Fruit fly (Drosophila melanogaster) whole organism, embryonic: Measurements from ENCODE around the gene Nubp1.

Source experiments
- CG4854 ChIP-seq: fragments of 200-800 bp; sonication (Bioruptor generic); optimal IDR thresholded peaks from 2 replicates; lab custom pipeline; 2016; ENCODE audit warnings: missing biosample characterization, missing genetic modification characterization, inconsistent platforms
- Oli ChIP-seq: fragments of 200-800 bp; sonication (Bioruptor generic); optimal IDR thresholded peaks from 2 replicates; lab custom pipeline; 2018; ENCODE audit warnings: missing biosample characterization, mild to moderate bottlenecking, missing genetic modification characterization, moderate library complexity
- Rfx ChIP-seq: fragments of 200-800 bp; sonication (Bioruptor generic); IDR thresholded peaks from 2 replicates; pipeline ENCODE4 v1.3.6; 2022; ENCODE audit warnings: missing biosample characterization, missing genetic modification characterization
- dpn ChIP-seq, 2 experiments: fragments of 200-800 bp; sonication (Bioruptor generic); optimal IDR thresholded peaks; 3 replicates each; lab custom pipeline; 2016; ENCODE audit warnings: missing biosample characterization in 2 of 2, missing genetic modification characterization in 2 of 2
- nerfin-2 ChIP-seq: fragments of 200-800 bp; sonication (Bioruptor generic); IDR thresholded peaks from 2 replicates; pipeline ENCODE4 v1.3.6; 2022; ENCODE audit warnings: missing biosample characterization, missing genetic modification characterization; ENCODE audit not compliant: partially characterized antibody

DNA sequence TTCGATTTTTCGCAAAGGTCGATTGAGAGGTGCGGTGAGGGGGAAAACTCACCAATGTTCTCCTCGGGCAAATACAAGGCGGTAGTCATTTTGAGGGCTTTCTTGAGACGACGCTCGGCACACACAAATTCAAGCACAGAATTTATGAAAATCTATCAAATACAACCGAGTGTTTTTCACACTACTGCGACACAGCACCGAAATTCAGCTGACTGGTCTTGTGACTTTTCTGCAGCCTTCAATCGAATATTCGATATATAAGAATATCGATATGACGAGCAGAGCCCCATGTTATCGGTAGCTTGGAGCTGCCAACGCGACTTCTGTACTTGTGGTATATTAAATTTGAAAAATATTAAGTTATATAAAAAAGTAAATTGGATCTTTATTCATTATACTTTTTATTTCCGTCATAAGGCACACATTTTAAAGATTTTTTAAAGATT is 4.7 kb upstream of the Nubp1 start, which contains the start of gene VhaSFD:
- TF ChIP-seq nerfin-2 (peak; percentile 76), CG4854 (GFP tag; lab: Kevin White, UChicago) (no peak), Oli (tag; lab: Kevin White, UChicago) (no peak), dpn (GFP tag; optimal IDR thresholded peaks at IDR 0.05; lab: Kevin White, UChicago) (no peak), Rfx (GFP tag; lab: Robert Waterston, UW) (peak; percentile 59; the same call in 1 of the 2 replicates)
